ENCODE assay signal across 1 fruit fly cellular context in genomic region chr2L:8004072-8004471, dm6.
TF ChIP-seq lines count a peak whose summit lies in the region.

Gene Wwox (minus strand): TSS chr2L:8004286.

TF ChIP-seq in whole organism, embryonic, 481 proteins besides CTCF, POLR2A, EP300 and RAD21 (continued from another document):
- TF ChIP-seq BEAF-32 (GFP tag; optimal IDR thresholded peaks at IDR 0.05; lab: Kevin White, UChicago) (peak; percentile 53), Dll (GFP tag; IDR thresholded peaks at IDR 0.05; lab: Robert Waterston, UW; ENCODE audit: partially characterized antibody) (peak; percentile 78), Doc3 (GFP tag; IDR thresholded peaks at IDR 0.05; lab: Robert Waterston, UW; ENCODE audit: partially characterized antibody) (peak; percentile 56; the same call in 2 of the 3 replicates), Dp (GFP tag; optimal IDR thresholded peaks at IDR 0.05; lab: Kevin White, UChicago) (peak; percentile 77), unc-4 (GFP tag; IDR thresholded peaks at IDR 0.05; lab: Robert Waterston, UW; ENCODE audit: partially characterized antibody) (peak; percentile 69), Scr (GFP tag; IDR thresholded peaks at IDR 0.05; lab: Robert Waterston, UW; ENCODE audit: partially characterized antibody) (peak; percentile 63), Kr (GFP tag; optimal IDR thresholded peaks at IDR 0.05; lab: Kevin White, UChicago) (no peak), CG31441 (GFP tag; IDR thresholded peaks at IDR 0.05; lab: Robert Waterston, UW) (no peak), CG15269 (tag; optimal IDR thresholded peaks at IDR 0.05; lab: Kevin White, UChicago) (peak; percentile 32), hbn (GFP tag; IDR thresholded peaks at IDR 0.05; lab: Robert Waterston, UW; ENCODE audit: partially characterized antibody) (peak; percentile 62), bbx (GFP tag; IDR thresholded peaks at IDR 0.05; lab: Robert Waterston, UW; ENCODE audit: partially characterized antibody) (peak; percentile 63; the same call in 1 of the 2 replicates), Bgb (GFP tag; IDR thresholded peaks at IDR 0.05; lab: Robert Waterston, UW; ENCODE audit: partially characterized antibody) (peak; percentile 54; the same call in 1 of the 2 replicates), Dref (GFP tag; IDR thresholded peaks at IDR 0.05; lab: Robert Waterston, UW) (peak; percentile 54), lbe (GFP tag; optimal IDR thresholded peaks at IDR 0.05; lab: Kevin White, UChicago) (peak; percentile 41), CG13287 (GFP tag; IDR thresholded peaks at IDR 0.05; lab: Robert Waterston, UW; ENCODE audit: partially characterized antibody) (peak; percentile 83), HLH4C (GFP tag; IDR thresholded peaks at IDR 0.05; lab: Robert Waterston, UW; ENCODE audit: partially characterized antibody) (peak; percentile 69), CG4404 (GFP tag; IDR thresholded peaks at IDR 0.05; lab: Robert Waterston, UW) (no peak), vnd (GFP tag; IDR thresholded peaks at IDR 0.05; lab: Robert Waterston, UW; ENCODE audit: partially characterized antibody) (peak; percentile 28; the same call in 1 of the 3 replicates)
